Worm (Caenorhabditis elegans): Measurements from ENCODE around the gene clc-7.

- no peak for TF ChIP-seq W03F9.2 (tag; optimal IDR thresholded peaks at IDR 0.05)
- no peak for TF ChIP-seq dao-5 (tag; optimal IDR thresholded peaks at IDR 0.05)
- no peak for TF ChIP-seq him-1 (tag; optimal IDR thresholded peaks at IDR 0.05)
These were observed 48.3 kb downstream of the clc-7 start for ce11 chrX:5116180-5116579.
